Worm (Caenorhabditis elegans) whole organism, L4 larva: Measurements from ENCODE around the gene unk-1.

Experiments
- ceh-28 ChIP-seq: fragments of 150-350 bp; optimal IDR thresholded peaks from 2 replicates; lab custom pipeline; 2014; ENCODE audit warnings: missing biosample characterization, missing genetic modification reagents, missing genetic modification characterization
- ces-1 ChIP-seq: fragments of 150-350 bp; sonication (generic microtip); optimal IDR thresholded peaks from 4 replicates; lab custom pipeline; 2014; ENCODE audit warnings: missing biosample characterization, missing genetic modification reagents, missing genetic modification characterization
- dpl-1 ChIP-seq: fragments of 150-350 bp; optimal IDR thresholded peaks from 2 replicates; lab custom pipeline; 2014; ENCODE audit warnings: missing biosample characterization, missing genetic modification reagents, missing genetic modification characterization
- tra-1 ChIP-seq: fragments of 200-800 bp; sonication (Bioruptor generic); IDR thresholded peaks from 2 replicates; pipeline ENCODE4 v1.3.6; 2022; ENCODE audit warnings: missing genetic modification reagents, missing genetic modification characterization, missing compliant biosample characterization

- TF ChIP-seq ces-1 (no peak), dpl-1 (GFP tag; lab: Kevin White, UChicago) (no peak), tra-1 (GFP tag; lab: Robert Waterston, UW) (no peak), ceh-28 (no peak)
Measured at ce11 chrX:7984742-7985141, 30.0 kb upstream of the unk-1 start.
